Fruit fly (Drosophila melanogaster) whole organism, embryonic: ENCODE data around the gene upSET.

Experiments
- Asciz ChIP-seq: fragments of 200-800 bp; sonication (Bioruptor generic); optimal IDR thresholded peaks from 2 replicates; lab custom pipeline; 2017; ENCODE audit warnings: missing biosample characterization, mild to moderate bottlenecking, missing genetic modification characterization, missing genetic modification reagents
- CG10366 ChIP-seq: fragments of 200-800 bp; sonication (Bioruptor generic); IDR thresholded peaks from 2 replicates; pipeline ENCODE4 v1.3.6; 2022; ENCODE audit warnings: missing biosample characterization, missing genetic modification characterization
- CG10462 ChIP-seq: fragments of 200-800 bp; sonication (Bioruptor generic); optimal IDR thresholded peaks from 2 replicates; lab custom pipeline; 2016; ENCODE audit warnings: missing biosample characterization, missing genetic modification characterization
- CG10959 ChIP-seq: fragments of 200-800 bp; sonication (Bioruptor generic); IDR thresholded peaks from 2 replicates; pipeline ENCODE4 v1.3.6; 2022; ENCODE audit warnings: missing biosample characterization, missing genetic modification characterization
- CG12942 ChIP-seq: fragments of 200-800 bp; sonication (Bioruptor generic); optimal IDR thresholded peaks from 3 replicates; lab custom pipeline; 2016; ENCODE audit warnings: missing biosample characterization, missing genetic modification characterization
- CG15601 ChIP-seq: fragments of 200-800 bp; sonication (Bioruptor generic); optimal IDR thresholded peaks from 3 replicates; lab custom pipeline; 2019; ENCODE audit warnings: missing biosample characterization, mild to moderate bottlenecking, missing genetic modification characterization, moderate library complexity
- CG1602 ChIP-seq: fragments of 200-800 bp; sonication (Bioruptor generic); optimal IDR thresholded peaks from 3 replicates; lab custom pipeline; 2016; ENCODE audit warnings: missing biosample characterization, missing genetic modification characterization
- CG1603 ChIP-seq: fragments of 200-800 bp; sonication (Bioruptor generic); optimal IDR thresholded peaks from 2 replicates; lab custom pipeline; 2019; ENCODE audit warnings: missing biosample characterization, mild to moderate bottlenecking, missing genetic modification characterization, moderate library complexity
- CG17359 ChIP-seq: fragments of 200-800 bp; sonication (Bioruptor generic); optimal IDR thresholded peaks from 3 replicates; lab custom pipeline; 2018; ENCODE audit warnings: missing biosample characterization, mild to moderate bottlenecking, missing genetic modification characterization, moderate library complexity
- CG1792 ChIP-seq: fragments of 200-800 bp; sonication (Bioruptor generic); optimal IDR thresholded peaks from 2 replicates; lab custom pipeline; 2016; ENCODE audit warnings: missing biosample characterization, missing genetic modification characterization
- CG18476 ChIP-seq: fragments of 200-800 bp; sonication (Bioruptor generic); optimal IDR thresholded peaks from 2 replicates; lab custom pipeline; 2016; ENCODE audit warnings: missing biosample characterization, mild to moderate bottlenecking, missing genetic modification characterization
- CG4404 ChIP-seq: fragments of 200-800 bp; sonication (Bioruptor generic); IDR thresholded peaks from 2 replicates; pipeline ENCODE4 v1.3.6; 2022; ENCODE audit warnings: missing biosample characterization, missing genetic modification characterization
- CG4424 ChIP-seq: fragments of 200-800 bp; sonication (Bioruptor generic); optimal IDR thresholded peaks from 3 replicates; lab custom pipeline; 2016; ENCODE audit warnings: missing biosample characterization, missing genetic modification characterization
- CG4730 ChIP-seq: fragments of 200-800 bp; sonication (Bioruptor generic); IDR thresholded peaks from 2 replicates; pipeline ENCODE4 v1.3.6; 2022; ENCODE audit warnings: missing biosample characterization, missing genetic modification characterization
- CG7987 ChIP-seq: fragments of 200-800 bp; sonication (Bioruptor generic); optimal IDR thresholded peaks from 2 replicates; lab custom pipeline; 2018; ENCODE audit warnings: missing biosample characterization, mild to moderate bottlenecking, missing genetic modification characterization, moderate library complexity
- CG8089 ChIP-seq: fragments of 200-800 bp; sonication (Bioruptor generic); optimal IDR thresholded peaks from 3 replicates; lab custom pipeline; 2016; ENCODE audit warnings: missing biosample characterization, missing genetic modification characterization
- CG8944 ChIP-seq: fragments of 200-800 bp; sonication (Bioruptor generic); optimal IDR thresholded peaks from 3 replicates; lab custom pipeline; 2016; ENCODE audit warnings: missing biosample characterization, missing genetic modification characterization
- Camta ChIP-seq: fragments of 200-800 bp; sonication (Bioruptor generic); optimal IDR thresholded peaks from 2 replicates; lab custom pipeline; 2016; ENCODE audit warnings: missing biosample characterization, missing genetic modification characterization
- E2f1 ChIP-seq: fragments of 200-800 bp; sonication (Bioruptor generic); IDR thresholded peaks from 2 replicates; pipeline ENCODE4 v1.3.6; 2022; ENCODE audit warnings: missing biosample characterization, missing genetic modification characterization
- Fer1 ChIP-seq: fragments of 200-800 bp; sonication (Bioruptor generic); optimal IDR thresholded peaks from 2 replicates; lab custom pipeline; 2017; ENCODE audit warnings: missing biosample characterization, mild to moderate bottlenecking, missing genetic modification characterization
- Gug ChIP-seq: fragments of 200-800 bp; sonication (Bioruptor generic); IDR thresholded peaks from 4 replicates; pipeline ENCODE4 v1.3.6; 2022; ENCODE audit warnings: missing biosample characterization, missing genetic modification characterization
- Sox102F ChIP-seq: fragments of 200-800 bp; sonication (Bioruptor generic); optimal IDR thresholded peaks from 2 replicates; lab custom pipeline; 2018; ENCODE audit warnings: missing biosample characterization, mild to moderate bottlenecking, missing genetic modification characterization, moderate library complexity
- Xbp1 ChIP-seq: fragments of 200-800 bp; sonication (Bioruptor generic); optimal IDR thresholded peaks from 3 replicates; lab custom pipeline; 2016; ENCODE audit warnings: missing biosample characterization, mild to moderate bottlenecking, missing genetic modification characterization
- amos ChIP-seq: fragments of 200-800 bp; sonication (Bioruptor generic); IDR thresholded peaks from 2 replicates; pipeline ENCODE4 v1.3.6; 2022; ENCODE audit warnings: missing biosample characterization, missing genetic modification characterization; ENCODE audit not compliant: partially characterized antibody
- az2 ChIP-seq: fragments of 200-800 bp; sonication (Bioruptor generic); optimal IDR thresholded peaks from 3 replicates; lab custom pipeline; 2016; ENCODE audit warnings: missing biosample characterization, missing genetic modification characterization
- bowl ChIP-seq: fragments of 200-800 bp; sonication (Bioruptor generic); IDR thresholded peaks from 2 replicates; pipeline ENCODE4 v1.3.6; 2022; ENCODE audit warnings: missing biosample characterization, missing genetic modification characterization
- br ChIP-seq: fragments of >200 bp; optimal IDR thresholded peaks from 2 replicates; lab custom pipeline; 2017
- chinmo ChIP-seq: fragments of 200-800 bp; sonication (Bioruptor generic); IDR thresholded peaks from 4 replicates; pipeline ENCODE4 v1.3.6; 2022; ENCODE audit warnings: missing biosample characterization, missing genetic modification characterization; ENCODE audit not compliant: partially characterized antibody
- cwo ChIP-seq: fragments of 200-800 bp; sonication (Bioruptor generic); optimal IDR thresholded peaks from 3 replicates; lab custom pipeline; 2017; ENCODE audit warnings: missing biosample characterization, missing genetic modification characterization, mild to moderate bottlenecking, moderate library complexity, missing genetic modification reagents
- esg ChIP-seq: fragments of 200-800 bp; sonication (Bioruptor generic); conservative IDR thresholded peaks from 2 replicates; pipeline ENCODE4 v1.3.6; 2022; ENCODE audit warnings: missing biosample characterization, missing genetic modification characterization
- ftz-f1 ChIP-seq: fragments of 200-800 bp; sonication (Bioruptor generic); optimal IDR thresholded peaks from 2 replicates; lab custom pipeline; 2016; ENCODE audit warnings: missing biosample characterization, missing genetic modification characterization
- gem ChIP-seq: fragments of 200-800 bp; sonication (Bioruptor generic); optimal IDR thresholded peaks from 2 replicates; lab custom pipeline; 2019; ENCODE audit warnings: missing biosample characterization, mild to moderate bottlenecking, missing genetic modification characterization, moderate library complexity
- gfzf ChIP-seq: fragments of 200-800 bp; sonication (Bioruptor generic); optimal IDR thresholded peaks from 2 replicates; lab custom pipeline; 2016; ENCODE audit warnings: missing biosample characterization, mild to moderate bottlenecking, missing genetic modification characterization, moderate library complexity
- gro ChIP-seq: fragments of 200-800 bp; sonication (Bioruptor generic); optimal IDR thresholded peaks from 2 replicates; lab custom pipeline; 2016; ENCODE audit warnings: missing biosample characterization, missing genetic modification characterization
- gsb-n ChIP-seq: fragments of 200-800 bp; sonication (Bioruptor generic); optimal IDR thresholded peaks from 3 replicates; lab custom pipeline; 2018; ENCODE audit warnings: missing biosample characterization, mild to moderate bottlenecking, missing genetic modification characterization
- insv ChIP-seq, 2 experiments: fragments of 200-800 bp; sonication (Bioruptor generic); optimal IDR thresholded peaks; 3 replicates each; lab custom pipeline; 2016 to 2018; ENCODE audit warnings: missing biosample characterization in 2 of 2, missing genetic modification characterization in 2 of 2
- knrl ChIP-seq: fragments of 200-800 bp; sonication (Bioruptor generic); IDR thresholded peaks from 3 replicates; pipeline ENCODE4 v1.3.6; 2022; ENCODE audit warnings: missing biosample characterization, missing genetic modification characterization; ENCODE audit not compliant: partially characterized antibody
- lov ChIP-seq, 2 experiments: fragments of 200-800 bp in 1 of 2; fragments of >200 bp in 1 of 2; sonication (Bioruptor generic) in 1 of 2; IDR thresholded peaks in 1 of 2; optimal IDR thresholded peaks in 1 of 2; 2 replicates in 1 of 2; 3 replicates in 1 of 2; pipeline versions ENCODE4 v1.3.6 to Lab custom; 2017 to 2022; ENCODE audit warnings: missing biosample characterization in 1 of 2, missing genetic modification characterization in 1 of 2
- mirr ChIP-seq: fragments of 200-800 bp; sonication (Bioruptor generic); optimal IDR thresholded peaks from 3 replicates; lab custom pipeline; 2018; ENCODE audit warnings: missing biosample characterization, mild to moderate bottlenecking, missing genetic modification characterization
- mld ChIP-seq: fragments of 200-800 bp; sonication (Bioruptor generic); IDR thresholded peaks from 3 replicates; pipeline ENCODE4 v1.3.6; 2022; ENCODE audit warnings: missing biosample characterization, missing genetic modification characterization; ENCODE audit not compliant: partially characterized antibody
- nerfin-1 ChIP-seq: fragments of 200-800 bp; sonication (Bioruptor generic); optimal IDR thresholded peaks from 3 replicates; lab custom pipeline; 2019; ENCODE audit warnings: missing biosample characterization, mild to moderate bottlenecking, missing genetic modification characterization, moderate library complexity
- nerfin-2 ChIP-seq: fragments of 200-800 bp; sonication (Bioruptor generic); IDR thresholded peaks from 2 replicates; pipeline ENCODE4 v1.3.6; 2022; ENCODE audit warnings: missing biosample characterization, missing genetic modification characterization; ENCODE audit not compliant: partially characterized antibody
- pan ChIP-seq, 4 experiments: fragments of >200 bp in 3 of 4; fragments of 200-800 bp in 1 of 4; sonication (Bioruptor generic) in 1 of 4; optimal IDR thresholded peaks in 3 of 4; IDR thresholded peaks in 1 of 4; 2 replicates each; pipeline versions ENCODE4 v1.3.6 to Lab custom; 2017 to 2022; ENCODE audit warnings: missing biosample characterization in 2 of 4, missing genetic modification characterization in 2 of 4, mixed read lengths in 1 of 4
- shn ChIP-seq: fragments of 200-800 bp; sonication (Bioruptor generic); optimal IDR thresholded peaks from 3 replicates; lab custom pipeline; 2016; ENCODE audit warnings: missing biosample characterization, missing genetic modification characterization
- tll ChIP-seq, 2 experiments: fragments of 200-800 bp in 1 of 2; fragments of >200 bp in 1 of 2; sonication (Bioruptor generic) in 1 of 2; optimal IDR thresholded peaks; 2 replicates each; lab custom pipeline; 2017 to 2019; ENCODE audit warnings: missing biosample characterization in 2 of 2, missing genetic modification characterization in 2 of 2, mild to moderate bottlenecking in 1 of 2, moderate library complexity in 1 of 2
- unpg ChIP-seq: fragments of 200-800 bp; sonication (Bioruptor generic); optimal IDR thresholded peaks from 3 replicates; lab custom pipeline; 2018; ENCODE audit warnings: missing biosample characterization, mild to moderate bottlenecking, missing genetic modification characterization, moderate library complexity
- wek ChIP-seq: fragments of 200-800 bp; sonication (Bioruptor generic); optimal IDR thresholded peaks from 3 replicates; lab custom pipeline; 2018; ENCODE audit warnings: missing biosample characterization, mild to moderate bottlenecking, missing genetic modification characterization, moderate library complexity
- zen2 ChIP-seq: fragments of 200-800 bp; sonication (Bioruptor generic); IDR thresholded peaks from 3 replicates; pipeline ENCODE4 v1.3.6; 2022; ENCODE audit warnings: missing biosample characterization, missing genetic modification characterization; ENCODE audit not compliant: partially characterized antibody

The upSET gene

DNA sequence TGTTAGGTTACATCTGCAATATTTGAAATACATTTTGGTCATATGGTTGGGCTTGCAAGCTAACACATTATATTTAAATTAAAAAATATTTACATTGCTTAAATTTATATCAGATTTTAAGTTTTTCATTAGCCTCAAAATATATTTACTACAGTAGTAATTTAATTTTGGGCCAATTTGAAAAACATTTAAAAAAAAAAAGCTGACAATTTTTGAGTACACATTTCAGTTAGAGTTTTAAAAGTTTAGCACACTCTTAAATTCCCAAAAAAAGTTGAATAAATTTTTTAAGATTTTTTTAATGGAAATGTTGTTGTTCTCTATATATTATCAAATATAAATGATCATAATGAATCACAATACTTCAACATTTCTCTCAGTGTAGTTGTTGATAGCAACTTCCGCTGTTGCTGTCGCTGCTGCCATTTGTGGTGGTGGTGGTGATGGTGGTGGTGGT lies 44.7 kb upstream of the upSET start (continued):
- TF ChIP-seq CG17359 (tag; lab: Kevin White, UChicago) (peak; percentile 75), lov (optimal IDR thresholded peaks at IDR 0.05; lab: Kevin White, UChicago) (no peak), lov (GFP tag; IDR thresholded peaks at IDR 0.05; lab: Robert Waterston, UW) (no peak), mld (no peak), cwo (GFP tag; lab: Kevin White, UChicago) (peak; percentile 54), CG10462 (peak; percentile 60), br (lab: Kevin White, UChicago) (no peak), mirr (GFP tag; lab: Kevin White, UChicago) (no peak), CG8944 (no peak), esg (GFP tag; lab: Robert Waterston, UW) (peak; percentile 19; the same call in 1 of the 2 replicates), bowl (GFP tag; lab: Robert Waterston, UW) (no peak), CG4424 (GFP tag; lab: Kevin White, UChicago) (peak; percentile 87), CG8089 (GFP tag; lab: Kevin White, UChicago) (no peak), gro (GFP tag; lab: Kevin White, UChicago) (no peak), CG12942 (peak; percentile 52), pan (optimal IDR thresholded peaks at IDR 0.05; lab: Kevin White, UChicago) (no peak), pan (GFP tag; optimal IDR thresholded peaks at IDR 0.05 in 1 of 2, IDR thresholded peaks at IDR 0.05 in 1 of 2) (peak in 1 of 2 experiments; percentile 47), tll (GFP tag; optimal IDR thresholded peaks at IDR 0.05; lab: Kevin White, UChicago) (no peak), nerfin-1 (tag; lab: Kevin White, UChicago) (peak; percentile 71), insv (GFP tag; optimal IDR thresholded peaks at IDR 0.05; lab: Kevin White, UChicago) (no peak), CG10959 (0 out of 2 replicates have a peak, but pooled peaks have one; percentile 35), CG10366 (GFP tag; lab: Robert Waterston, UW) (peak; percentile 51), E2f1 (no peak; the same call in 1 of the 2 replicates), CG7987 (GFP tag; lab: Kevin White, UChicago) (no peak), chinmo (GFP tag; lab: Robert Waterston, UW) (no peak), CG1602 (GFP tag; lab: Kevin White, UChicago) (peak; percentile 68), CG4404 (no peak; the same call in 1 of the 2 replicates), Xbp1 (peak; percentile 67), wek (GFP tag; lab: Kevin White, UChicago) (no peak), knrl (no peak), gem (tag; lab: Kevin White, UChicago) (peak; percentile 87), az2 (GFP tag; lab: Kevin White, UChicago) (peak; percentile 79), gfzf (no peak), Fer1 (GFP tag; lab: Kevin White, UChicago) (peak; percentile 46), ftz-f1 (GFP tag; lab: Kevin White, UChicago) (no peak), CG1792 (no peak), Gug (GFP tag; lab: Robert Waterston, UW) (0 out of 4 replicates have a peak, but pooled peaks have one; percentile 11), CG1603 (tag; lab: Kevin White, UChicago) (peak; percentile 3), gsb-n (tag; lab: Kevin White, UChicago) (peak; percentile 73), Sox102F (GFP tag; lab: Kevin White, UChicago) (peak; percentile 90), amos (GFP tag; lab: Robert Waterston, UW) (no peak), nerfin-2 (GFP tag; lab: Robert Waterston, UW) (no peak), zen2 (GFP tag; lab: Robert Waterston, UW) (no peak), unpg (GFP tag; lab: Kevin White, UChicago) (peak; percentile 70), Asciz (GFP tag; lab: Kevin White, UChicago) (peak; percentile 80), shn (GFP tag; lab: Kevin White, UChicago) (no peak), CG4730 (GFP tag; lab: Robert Waterston, UW) (0 out of 2 replicates have a peak, but pooled peaks have one; percentile 25), CG15601 (tag; lab: Kevin White, UChicago) (peak; percentile 65), Camta (GFP tag; lab: Kevin White, UChicago) (peak; percentile 49), CG18476 (GFP tag; lab: Kevin White, UChicago) (peak; percentile 41)
